Fruit fly (Drosophila melanogaster) S2 (cell line): ENCODE results near the gene CG13898.

ENCODE experiments used
- CG8478 ChIP-seq: fragments of >200 bp; optimal IDR thresholded peaks from 2 replicates; lab custom pipeline; 2018
- CTCF ChIP-seq, 2 experiments: fragments of >200 bp; optimal IDR thresholded peaks; 2 replicates each; lab custom pipeline; 2018

DNA sequence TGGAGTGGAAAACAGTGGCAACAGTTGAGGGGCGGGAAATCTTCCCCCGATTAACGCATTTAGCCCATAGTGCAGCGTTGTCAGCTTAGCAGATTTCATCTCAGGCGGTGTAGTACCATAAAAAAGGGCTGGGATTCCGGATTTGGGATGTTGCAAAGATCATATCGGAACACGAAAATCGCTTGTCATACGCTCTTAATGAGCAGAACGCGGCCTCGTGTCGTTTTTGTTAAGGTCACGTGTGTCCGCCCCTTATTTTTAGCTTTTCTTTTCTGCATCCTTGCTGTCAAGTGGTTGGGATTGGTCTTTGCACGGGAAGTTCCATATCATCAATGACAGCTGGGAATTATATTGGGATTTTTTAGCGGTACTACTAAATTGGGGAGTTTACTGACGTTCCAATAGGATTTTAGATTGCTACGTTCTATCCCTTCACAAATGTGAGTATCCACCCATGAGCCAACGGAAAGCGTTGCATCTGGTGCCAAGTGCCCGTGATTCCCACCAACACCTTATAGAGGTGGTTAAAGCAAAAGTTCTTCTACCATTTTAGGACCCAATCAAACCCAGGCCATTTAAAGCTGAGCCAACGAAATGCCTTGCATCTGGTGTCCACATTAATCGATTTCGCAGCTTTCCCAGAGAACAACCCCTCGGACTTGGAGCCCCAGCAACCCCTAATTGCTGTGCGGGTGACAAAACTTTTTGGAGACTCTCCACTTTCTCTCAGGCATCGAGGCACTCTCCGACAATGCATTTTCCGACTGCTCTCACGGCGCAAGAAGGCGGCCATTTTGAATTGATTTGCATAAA, 5.1 kb upstream of the CG13898 start:
- TF ChIP-seq CTCF (optimal IDR thresholded peaks at IDR 0.05; lab: Kevin White, UChicago) (no peak), CG8478 (lab: Kevin White, UChicago) (no peak)
